Worm (Caenorhabditis elegans) whole organism, L3 larva: ENCODE data around the gene bet-2.

Experiments used
- aly-2 ChIP-seq: fragments of 150-350 bp; optimal IDR thresholded peaks from 2 replicates; lab custom pipeline; 2014; ENCODE audit warnings: missing biosample characterization, missing genetic modification characterization
- ama-1 ChIP-seq: fragments of 150-350 bp; optimal IDR thresholded peaks from 2 replicates; lab custom pipeline; 2018
- ceh-16 ChIP-seq: sonication (generic microtip); optimal IDR thresholded peaks from 2 replicates; lab custom pipeline; 2017; ENCODE audit warnings: missing biosample characterization, missing genetic modification characterization
- fos-1 ChIP-seq: fragments of 150-350 bp; optimal IDR thresholded peaks from 2 replicates; lab custom pipeline; 2014; ENCODE audit warnings: missing biosample characterization, missing genetic modification characterization
- jun-1 ChIP-seq: fragments of 150-350 bp; optimal IDR thresholded peaks from 2 replicates; lab custom pipeline; 2014; ENCODE audit warnings: missing biosample characterization, missing genetic modification reagents, missing genetic modification characterization
- lin-15B ChIP-seq: fragments of 150-350 bp; optimal IDR thresholded peaks from 2 replicates; lab custom pipeline; 2014; ENCODE audit warnings: missing biosample characterization, missing genetic modification characterization
- lin-39 ChIP-seq: fragments of 150-350 bp; optimal IDR thresholded peaks from 2 replicates; lab custom pipeline; 2018; ENCODE audit warnings: missing biosample characterization, missing genetic modification reagents, missing genetic modification characterization
- mdl-1 ChIP-seq: fragments of 150-350 bp; optimal IDR thresholded peaks from 2 replicates; lab custom pipeline; 2014; ENCODE audit warnings: missing biosample characterization, missing genetic modification characterization
- nhr-237 ChIP-seq: fragments of 150-350 bp; optimal IDR thresholded peaks from 2 replicates; lab custom pipeline; 2014; ENCODE audit warnings: missing biosample characterization, missing genetic modification characterization
- nhr-77 ChIP-seq: fragments of 150-350 bp; optimal IDR thresholded peaks from 2 replicates; lab custom pipeline; 2014; ENCODE audit warnings: missing biosample characterization, missing genetic modification characterization
- snpc-4 ChIP-seq: fragments of 150-350 bp; optimal IDR thresholded peaks from 2 replicates; lab custom pipeline; 2014; ENCODE audit warnings: missing biosample characterization, missing genetic modification characterization
- zag-1 ChIP-seq: fragments of 150-350 bp; optimal IDR thresholded peaks from 2 replicates; lab custom pipeline; 2014; ENCODE audit warnings: missing biosample characterization, missing genetic modification characterization

DNA sequence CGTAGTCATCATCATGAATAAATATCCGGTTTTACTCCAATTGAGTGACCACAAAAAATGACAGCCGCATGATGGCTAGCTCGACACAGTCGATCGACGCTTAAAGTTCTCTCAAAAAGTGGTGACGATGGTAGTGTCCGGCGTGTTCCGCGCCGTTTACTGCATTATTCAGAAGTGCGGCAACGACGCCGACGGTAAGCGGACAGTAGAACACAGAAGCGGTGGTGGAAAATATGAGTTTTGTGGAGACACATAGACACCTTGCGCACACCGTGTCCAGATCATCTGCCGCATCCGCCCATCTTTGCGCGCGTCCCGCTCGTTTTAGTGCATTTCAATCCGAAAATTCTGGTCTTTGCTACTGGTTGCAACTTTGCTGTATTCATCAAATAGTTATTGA is 9.9 kb upstream of the bet-2 start, which contains the start of gene F59F5.7:
- TF ChIP-seq lin-39, result no peak
- TF ChIP-seq lin-15B (tag; lab: Kevin White, UChicago), result no peak
- TF ChIP-seq ceh-16 (tag; lab: Kevin White, UChicago), result no peak
- TF ChIP-seq jun-1 (tag; lab: Kevin White, UChicago), result no peak
- no peak for TF ChIP-seq nhr-237 (tag; lab: Kevin White, UChicago)
- TF ChIP-seq ama-1 (lab: Kevin White, UChicago), result no peak
- no peak for TF ChIP-seq nhr-77 (tag; lab: Kevin White, UChicago)
- TF ChIP-seq snpc-4 (tag; lab: Kevin White, UChicago), result no peak
- TF ChIP-seq mdl-1 (tag; lab: Kevin White, UChicago), result no peak
- no peak for TF ChIP-seq fos-1 (tag; lab: Kevin White, UChicago)
- TF ChIP-seq aly-2 (tag; lab: Kevin White, UChicago), result no peak
- TF ChIP-seq zag-1 (tag; lab: Kevin White, UChicago), result no peak
